Worm (Caenorhabditis elegans) whole organism, midembryonic: Measurements from ENCODE around the gene del-1.

Source experiments
- T22C8.4 ChIP-seq: fragments of 200-800 bp; sonication (Bioruptor generic); IDR thresholded peaks from 2 replicates; pipeline ENCODE4 v1.3.6; 2022; ENCODE audit warnings: missing genetic modification characterization, missing compliant biosample characterization
- cog-1 ChIP-seq: sonication (generic microtip); optimal IDR thresholded peaks from 2 replicates; lab custom pipeline; 2016; ENCODE audit warnings: missing genetic modification characterization, missing compliant biosample characterization
- flt-1 ChIP-seq: fragments of 200-800 bp; sonication (Bioruptor generic); IDR thresholded peaks from 2 replicates; pipeline ENCODE4 v1.3.6; 2022; ENCODE audit warnings: missing genetic modification characterization, missing compliant biosample characterization
- klf-2 ChIP-seq: fragments of 200-800 bp; sonication (Bioruptor generic); conservative IDR thresholded peaks from 2 replicates; pipeline ENCODE4 v1.3.6; 2022; ENCODE audit warnings: missing genetic modification reagents, missing genetic modification characterization, missing compliant biosample characterization
- med-1 ChIP-seq: sonication (generic microtip); optimal IDR thresholded peaks from 2 replicates; lab custom pipeline; 2017; ENCODE audit warnings: missing genetic modification characterization, mild to moderate bottlenecking, missing compliant biosample characterization, antibody characterized with exemption, missing genetic modification reagents; ENCODE audit not compliant: insufficient read depth
- ref-1 ChIP-seq: fragments of 200-800 bp; sonication (Bioruptor generic); conservative IDR thresholded peaks from 2 replicates; pipeline ENCODE4 v1.3.6; 2022; ENCODE audit warnings: missing genetic modification reagents, missing genetic modification characterization, missing compliant biosample characterization
- tab-1 ChIP-seq: fragments of 200-800 bp; sonication (Bioruptor generic); IDR thresholded peaks from 2 replicates; pipeline ENCODE4 v1.3.6; 2022; ENCODE audit warnings: missing genetic modification characterization, missing compliant biosample characterization
- ztf-23 ChIP-seq: fragments of 200-800 bp; sonication (Bioruptor generic); IDR thresholded peaks from 2 replicates; pipeline ENCODE4 v1.3.6; 2022; ENCODE audit warnings: missing genetic modification reagents, missing genetic modification characterization, missing compliant biosample characterization
- ztf-29 ChIP-seq: fragments of 200-800 bp; sonication (Bioruptor generic); IDR thresholded peaks from 2 replicates; pipeline ENCODE4 v1.3.6; 2022; ENCODE audit warnings: missing genetic modification reagents, missing genetic modification characterization, missing compliant biosample characterization

The del-1 gene

DNA sequence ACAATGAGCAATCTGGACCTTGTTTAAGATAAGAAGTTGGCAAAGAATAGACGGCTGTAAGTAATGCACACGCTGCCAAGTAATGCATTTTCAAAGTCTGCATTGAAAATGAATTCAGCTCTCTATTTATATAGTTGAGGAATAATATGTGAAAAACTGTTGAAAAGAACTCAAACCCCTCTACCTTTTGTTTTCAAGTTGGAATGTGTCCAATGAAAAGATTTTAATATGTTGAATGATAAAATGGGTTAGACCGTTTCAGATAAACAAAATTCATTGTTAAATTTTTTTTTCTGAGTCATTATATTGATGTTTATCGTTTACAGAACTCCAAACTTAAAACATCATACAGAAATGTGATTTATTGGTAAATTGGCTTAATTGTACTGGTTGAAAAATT, 4.4 kb upstream of the del-1 start, which contains the start of gene E02H4.8:
TSS of gene E02H4.8 (minus strand) at position 101 of the 400 bp plus-strand sequence.
- no peak for TF ChIP-seq ztf-23
- no peak for TF ChIP-seq klf-2
- no peak for TF ChIP-seq ref-1
- no peak for TF ChIP-seq tab-1
- TF ChIP-seq med-1 (GFP tag; lab: Kevin White, UChicago) = no peak
- TF ChIP-seq T22C8.4 = no peak
- TF ChIP-seq flt-1 = no peak
- TF ChIP-seq cog-1 (tag; lab: Kevin White, UChicago) = no peak
- TF ChIP-seq ztf-29 (GFP tag; lab: Robert Waterston, UW) = no peak

DNA sequence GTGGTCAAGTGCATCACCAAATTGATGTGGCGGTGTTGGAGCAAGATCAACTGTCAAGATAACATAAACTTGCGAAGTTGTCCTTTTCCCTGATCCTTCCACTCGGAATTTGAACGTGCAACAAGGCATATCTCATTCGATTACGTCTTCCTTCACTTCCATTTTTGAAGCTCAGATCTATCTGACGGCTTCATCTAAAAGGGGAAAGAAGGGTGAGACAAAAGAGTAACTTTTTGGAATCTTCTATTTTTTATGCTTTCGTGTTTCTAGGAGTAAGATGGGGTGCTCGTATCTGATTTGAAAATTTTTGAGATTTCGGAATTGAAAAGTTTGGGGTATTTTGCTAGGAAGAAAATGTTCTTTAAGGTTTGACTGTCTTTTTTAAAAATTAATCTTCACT, 711 bp upstream of the del-1 start:
- TF ChIP-seq ref-1 (no peak), cog-1 (tag; lab: Kevin White, UChicago) (no peak), ztf-23 (no peak), ztf-29 (GFP tag; lab: Robert Waterston, UW) (no peak), T22C8.4 (no peak), klf-2 (no peak), tab-1 (no peak), med-1 (GFP tag; lab: Kevin White, UChicago) (no peak), flt-1 (no peak)

- TF ChIP-seq flt-1 = no peak
- TF ChIP-seq cog-1 (tag; lab: Kevin White, UChicago) = no peak
- TF ChIP-seq ref-1 = no peak
- TF ChIP-seq T22C8.4 = no peak
- no peak for TF ChIP-seq tab-1
- no peak for TF ChIP-seq med-1 (GFP tag; lab: Kevin White, UChicago)
- no peak for TF ChIP-seq ztf-29 (GFP tag; lab: Robert Waterston, UW)
- no peak for TF ChIP-seq klf-2
Measured at ce11 chrX:14281526-14281925, 13.6 kb downstream of the del-1 start, which contains the start of gene E02H4.2. TSS of gene E02H4.2 (minus strand) at chrX:14281626.

DNA sequence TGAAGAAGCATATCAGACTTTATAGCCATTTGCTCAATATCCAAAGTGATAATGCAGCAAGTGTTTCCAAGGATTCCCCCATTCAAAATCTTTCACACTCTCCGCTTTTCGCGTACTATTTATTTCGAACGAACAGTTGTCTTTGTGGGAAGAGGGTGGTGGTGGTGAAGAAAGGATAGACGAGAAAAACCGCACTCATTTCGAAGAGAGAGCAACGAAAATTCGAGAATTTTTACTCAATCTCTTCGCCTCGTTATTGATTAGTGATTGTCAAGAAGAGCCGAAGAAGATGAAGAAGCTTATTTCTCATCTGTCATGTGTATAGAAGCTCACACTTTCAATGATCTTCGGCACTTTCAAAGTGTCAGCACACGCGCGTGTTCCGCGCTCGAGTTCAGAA, 20.0 kb downstream of the del-1 start:
- no peak for TF ChIP-seq cog-1 (tag; lab: Kevin White, UChicago)
- TF ChIP-seq flt-1 = no peak
- TF ChIP-seq ref-1 = no peak
- no peak for TF ChIP-seq ztf-23
- no peak for TF ChIP-seq klf-2
- no peak for TF ChIP-seq tab-1
- no peak for TF ChIP-seq med-1 (GFP tag; lab: Kevin White, UChicago)
- TF ChIP-seq ztf-29 (GFP tag; lab: Robert Waterston, UW) = no peak
- TF ChIP-seq T22C8.4 = no peak

ce11 chrX:14289993-14290392, 22.1 kb downstream of the del-1 start:
- no peak for TF ChIP-seq med-1 (GFP tag; lab: Kevin White, UChicago)
- TF ChIP-seq klf-2 = no peak
- TF ChIP-seq T22C8.4 = no peak
- no peak for TF ChIP-seq ztf-29 (GFP tag; lab: Robert Waterston, UW)
- no peak for TF ChIP-seq flt-1
- no peak for TF ChIP-seq cog-1 (tag; lab: Kevin White, UChicago)
- TF ChIP-seq ztf-23 = no peak
- no peak for TF ChIP-seq ref-1
- no peak for TF ChIP-seq tab-1

ce11 chrX:14292632-14293031, 24.8 kb downstream of the del-1 start:
- TF ChIP-seq flt-1 = no peak
- no peak for TF ChIP-seq T22C8.4
- no peak for TF ChIP-seq klf-2
- TF ChIP-seq tab-1 = no peak
- TF ChIP-seq ztf-23 = no peak
- no peak for TF ChIP-seq med-1 (GFP tag; lab: Kevin White, UChicago)
- TF ChIP-seq ref-1 = no peak

DNA sequence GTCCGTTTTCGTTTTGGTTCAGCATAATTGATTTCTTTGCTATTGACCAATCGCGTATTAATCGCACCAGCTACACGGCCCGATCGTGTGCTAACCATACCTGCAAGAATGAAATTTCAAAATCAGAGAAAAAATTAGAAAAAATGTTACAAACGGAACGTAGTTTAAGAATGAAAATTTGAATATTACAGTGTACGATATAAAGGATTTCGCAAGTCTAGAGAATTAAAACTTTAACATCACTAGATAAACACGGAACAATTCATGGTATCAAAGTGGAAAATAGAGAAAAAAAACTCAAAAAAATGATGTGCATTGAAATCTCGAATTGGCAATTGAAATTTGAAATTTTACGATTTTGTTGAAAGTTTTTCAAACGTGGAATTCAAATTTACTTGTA, 28.7 kb downstream of the del-1 start, which contains the start of gene madd-3:
TSS of gene madd-3 (minus strand) at position 101 of the 400 bp plus-strand sequence.
- TF ChIP-seq klf-2 (no peak), cog-1 (tag; lab: Kevin White, UChicago) (no peak), ref-1 (no peak), tab-1 (no peak), ztf-29 (GFP tag; lab: Robert Waterston, UW) (no peak), flt-1 (no peak), med-1 (GFP tag; lab: Kevin White, UChicago) (no peak), T22C8.4 (no peak), ztf-23 (no peak)

DNA sequence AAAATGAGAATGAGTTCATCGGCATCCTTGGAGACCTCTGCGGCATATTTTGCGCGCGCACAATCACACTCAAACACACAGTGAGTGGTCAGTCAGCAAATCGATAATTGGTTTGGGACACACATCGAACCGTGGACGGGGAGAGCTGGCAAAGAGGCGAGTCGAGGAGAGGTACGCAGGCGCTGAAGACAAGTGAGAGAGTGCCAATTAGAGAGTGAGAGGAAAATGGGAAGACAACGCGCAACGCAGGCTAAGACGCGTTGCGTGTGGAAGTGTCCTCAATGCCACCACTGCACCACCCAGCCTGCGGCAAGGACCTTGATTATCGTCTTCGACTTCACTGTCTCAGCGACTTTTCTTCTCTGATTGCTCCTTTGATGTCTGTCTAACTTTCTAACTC, 29.3 kb downstream of the del-1 start:
- TF ChIP-seq med-1 (GFP tag; lab: Kevin White, UChicago) (no peak), T22C8.4 (peak; percentile 93), ztf-23 (0 out of 2 replicates have a peak, but pooled peaks have one; percentile 17), flt-1 (peak; percentile 82), ztf-29 (GFP tag; lab: Robert Waterston, UW) (no peak), cog-1 (tag; lab: Kevin White, UChicago) (peak; percentile 24)

DNA sequence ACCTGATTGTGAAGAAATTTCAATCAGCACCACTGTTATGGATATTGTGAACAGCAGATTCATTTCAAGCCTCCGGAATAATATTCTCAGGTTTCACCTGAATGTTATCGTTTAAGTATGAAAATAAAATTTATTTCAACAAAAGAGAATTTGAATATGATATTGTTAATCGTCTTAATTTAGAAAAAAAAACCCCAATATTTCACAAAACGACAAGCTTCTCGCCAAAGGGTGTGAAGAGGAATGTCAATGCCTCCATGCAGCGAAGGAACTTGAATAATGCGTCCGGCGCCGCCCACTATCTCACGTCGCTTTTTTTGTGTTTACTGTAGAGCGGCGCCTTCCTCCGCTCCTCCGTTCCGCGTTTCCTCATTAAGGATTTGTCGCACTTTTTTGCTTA, 35.2 kb downstream of the del-1 start, which contains the start of gene C11H1.5:
TSS of gene C11H1.5 (minus strand) at position 101 of the 400 bp plus-strand sequence.
- TF ChIP-seq cog-1 (tag; lab: Kevin White, UChicago) = no peak
- TF ChIP-seq klf-2 = no peak
- TF ChIP-seq ztf-29 (GFP tag; lab: Robert Waterston, UW) = no peak
- TF ChIP-seq med-1 (GFP tag; lab: Kevin White, UChicago) = no peak
- no peak for TF ChIP-seq ztf-23
- TF ChIP-seq ref-1 = no peak
- TF ChIP-seq flt-1 = no peak
- no peak for TF ChIP-seq T22C8.4
- no peak for TF ChIP-seq tab-1

ce11 chrX:14307667-14308066, 39.8 kb downstream of the del-1 start, which contains the start of gene gphr-2:
TSS of gene gphr-2 (minus strand) at chrX:14307767.
- TF ChIP-seq med-1 (GFP tag; lab: Kevin White, UChicago) = no peak
- TF ChIP-seq T22C8.4 = no peak
- TF ChIP-seq ref-1 = no peak
- no peak for TF ChIP-seq ztf-23
- no peak for TF ChIP-seq cog-1 (tag; lab: Kevin White, UChicago)
- no peak for TF ChIP-seq klf-2
- no peak for TF ChIP-seq ztf-29 (GFP tag; lab: Robert Waterston, UW)
- TF ChIP-seq flt-1 = no peak

- TF ChIP-seq ztf-29 (GFP tag; lab: Robert Waterston, UW) (no peak), med-1 (GFP tag; lab: Kevin White, UChicago) (no peak), cog-1 (tag; lab: Kevin White, UChicago) (no peak), klf-2 (no peak), T22C8.4 (no peak), ztf-23 (no peak), flt-1 (no peak), ref-1 (no peak), tab-1 (no peak)
Measured at ce11 chrX:14309656-14310055, 41.8 kb downstream of the del-1 start.
